Worm (Caenorhabditis elegans) whole organism, mixed stage, embryonic: Measurements from ENCODE around the gene mcd-1.

Experiments used
- M03D4.4 ChIP-seq: sonication (generic microtip); optimal IDR thresholded peaks from 2 replicates; lab custom pipeline; 2017; ENCODE audit warnings: mild to moderate bottlenecking, missing genetic modification characterization, missing compliant biosample characterization
- bed-3 ChIP-seq: fragments of 200-800 bp; sonication (Bioruptor generic); optimal IDR thresholded peaks from 3 replicates; lab custom pipeline; 2018; ENCODE audit warnings: mild to moderate bottlenecking, missing genetic modification characterization, moderate library complexity, missing compliant biosample characterization
- ceh-39 ChIP-seq: fragments of 150-350 bp; optimal IDR thresholded peaks from 2 replicates; lab custom pipeline; 2014; ENCODE audit warnings: missing biosample characterization, missing genetic modification characterization
- ceh-43 ChIP-seq: fragments of 200-800 bp; sonication (Bioruptor generic); optimal IDR thresholded peaks from 2 replicates; lab custom pipeline; 2018; ENCODE audit warnings: mild to moderate bottlenecking, missing genetic modification characterization, moderate library complexity, missing compliant biosample characterization
- ceh-83 ChIP-seq: fragments of 200-800 bp; sonication (Bioruptor generic); optimal IDR thresholded peaks from 2 replicates; lab custom pipeline; 2018; ENCODE audit warnings: mild to moderate bottlenecking, missing genetic modification characterization, missing compliant biosample characterization
- ces-1 ChIP-seq: fragments of 150-350 bp; optimal IDR thresholded peaks from 2 replicates; lab custom pipeline; 2014; ENCODE audit warnings: missing biosample characterization, missing genetic modification reagents, missing genetic modification characterization
- cnd-1 ChIP-seq: fragments of 200-800 bp; sonication (Bioruptor generic); optimal IDR thresholded peaks from 2 replicates; lab custom pipeline; 2018; ENCODE audit warnings: mild to moderate bottlenecking, missing genetic modification characterization, missing compliant biosample characterization
- drap-1 ChIP-seq: fragments of 200-800 bp; sonication (Bioruptor generic); optimal IDR thresholded peaks from 3 replicates; lab custom pipeline; 2018; ENCODE audit warnings: mild to moderate bottlenecking, missing genetic modification characterization, missing compliant biosample characterization
- ham-2 ChIP-seq: fragments of 200-800 bp; sonication (Bioruptor generic); optimal IDR thresholded peaks from 2 replicates; lab custom pipeline; 2018; ENCODE audit warnings: mild to moderate bottlenecking, missing genetic modification characterization, missing compliant biosample characterization
- hlh-1 ChIP-seq: fragments of 150-350 bp; optimal IDR thresholded peaks from 2 replicates; lab custom pipeline; 2014; ENCODE audit warnings: missing biosample characterization, missing genetic modification reagents, missing genetic modification characterization
- lin-13 ChIP-seq: fragments of 150-350 bp; optimal IDR thresholded peaks from 2 replicates; lab custom pipeline; 2014; ENCODE audit warnings: missing biosample characterization, missing genetic modification characterization
- lin-32 ChIP-seq: fragments of 200-800 bp; sonication (Bioruptor generic); optimal IDR thresholded peaks from 2 replicates; lab custom pipeline; 2018; ENCODE audit warnings: mild to moderate bottlenecking, missing genetic modification characterization, missing compliant biosample characterization
- lsy-2 ChIP-seq: fragments of 150-350 bp; optimal IDR thresholded peaks from 2 replicates; lab custom pipeline; 2014; ENCODE audit warnings: missing biosample characterization, missing genetic modification characterization
- mab-5 ChIP-seq: fragments of 150-350 bp; optimal IDR thresholded peaks from 2 replicates; lab custom pipeline; 2014; ENCODE audit warnings: missing biosample characterization, missing genetic modification characterization
- mep-1 ChIP-seq: fragments of 150-350 bp; optimal IDR thresholded peaks from 2 replicates; lab custom pipeline; 2017; ENCODE audit warnings: missing biosample characterization, missing genetic modification reagents, missing genetic modification characterization, inconsistent platforms
- mls-2 ChIP-seq: sonication (generic microtip); optimal IDR thresholded peaks from 2 replicates; lab custom pipeline; 2016; ENCODE audit warnings: mild to moderate bottlenecking, missing genetic modification characterization, moderate library complexity, missing compliant biosample characterization
- nhr-12 ChIP-seq: fragments of 150-350 bp; optimal IDR thresholded peaks from 2 replicates; lab custom pipeline; 2014; ENCODE audit warnings: missing biosample characterization, missing genetic modification characterization
- nhr-2 ChIP-seq: fragments of 150-350 bp; optimal IDR thresholded peaks from 2 replicates; lab custom pipeline; 2014; ENCODE audit warnings: missing biosample characterization, missing genetic modification characterization
- nhr-237 ChIP-seq: fragments of 150-350 bp; optimal IDR thresholded peaks from 2 replicates; lab custom pipeline; 2014; ENCODE audit warnings: missing biosample characterization, missing genetic modification characterization
- nhr-28 ChIP-seq: fragments of 150-350 bp; optimal IDR thresholded peaks from 2 replicates; lab custom pipeline; 2014; ENCODE audit warnings: missing biosample characterization, missing genetic modification characterization
- nhr-76 ChIP-seq: sonication (generic microtip); optimal IDR thresholded peaks from 2 replicates; lab custom pipeline; 2017; ENCODE audit warnings: missing biosample characterization, missing genetic modification characterization
- pha-4 ChIP-seq: fragments of 150-350 bp; optimal IDR thresholded peaks from 2 replicates; lab custom pipeline; 2018; ENCODE audit warnings: missing biosample characterization, missing genetic modification reagents, missing genetic modification characterization
- sem-2 ChIP-seq: fragments of 200-800 bp; sonication (Bioruptor generic); optimal IDR thresholded peaks from 2 replicates; lab custom pipeline; 2018; ENCODE audit warnings: mild to moderate bottlenecking, missing genetic modification characterization, missing compliant biosample characterization
- sptf-1 ChIP-seq: sonication (generic microtip); optimal IDR thresholded peaks from 2 replicates; lab custom pipeline; 2017; ENCODE audit warnings: mild to moderate bottlenecking, missing genetic modification characterization, moderate library complexity, missing compliant biosample characterization
- tbx-8 ChIP-seq: fragments of 200-800 bp; sonication (Bioruptor generic); optimal IDR thresholded peaks from 2 replicates; lab custom pipeline; 2018; ENCODE audit warnings: mild to moderate bottlenecking, missing genetic modification characterization, moderate library complexity, missing compliant biosample characterization
- unc-120 ChIP-seq: sonication (generic microtip); optimal IDR thresholded peaks from 2 replicates; lab custom pipeline; 2017; ENCODE audit warnings: missing genetic modification characterization, missing compliant biosample characterization; ENCODE audit not compliant: poor library complexity, severe bottlenecking
- unc-62 ChIP-seq: fragments of 150-350 bp; optimal IDR thresholded peaks from 2 replicates; lab custom pipeline; 2014; ENCODE audit warnings: missing biosample characterization, missing genetic modification reagents, missing genetic modification characterization
- zip-8 ChIP-seq: fragments of 150-350 bp; optimal IDR thresholded peaks from 2 replicates; lab custom pipeline; 2014; ENCODE audit warnings: missing biosample characterization, missing genetic modification characterization

mcd-1 gene

DNA sequence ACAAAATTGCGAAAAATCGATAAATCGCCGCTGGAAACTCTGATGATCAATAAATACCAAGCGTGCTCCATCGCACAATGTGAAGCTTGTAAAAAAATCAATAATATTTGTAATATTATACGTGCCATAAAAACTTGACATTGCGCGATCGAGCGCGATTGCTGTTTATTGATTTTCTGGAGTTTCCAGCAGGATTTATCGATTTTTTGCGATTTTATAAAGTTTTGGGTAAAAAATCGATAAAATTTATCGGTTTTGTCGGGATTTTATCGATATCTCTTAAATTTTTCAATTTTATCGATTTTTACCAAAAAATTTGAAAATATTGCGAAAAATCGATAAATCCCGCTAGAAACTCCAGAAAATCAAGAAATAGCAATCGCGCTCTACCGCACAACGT is 11.4 kb downstream of the mcd-1 start:
- TF ChIP-seq ham-2 (GFP tag; lab: Kevin White, UChicago) (no peak), lin-32 (no peak)

ce11 chrII:13902014-13902413 is 13.7 kb downstream of the mcd-1 start, which contains the start of gene W02B8.1:
Gene W02B8.1 (minus strand): TSS chrII:13902114.
- TF ChIP-seq mls-2 (tag; lab: Kevin White, UChicago), result no peak
- no peak for TF ChIP-seq nhr-76 (tag; lab: Kevin White, UChicago)

DNA sequence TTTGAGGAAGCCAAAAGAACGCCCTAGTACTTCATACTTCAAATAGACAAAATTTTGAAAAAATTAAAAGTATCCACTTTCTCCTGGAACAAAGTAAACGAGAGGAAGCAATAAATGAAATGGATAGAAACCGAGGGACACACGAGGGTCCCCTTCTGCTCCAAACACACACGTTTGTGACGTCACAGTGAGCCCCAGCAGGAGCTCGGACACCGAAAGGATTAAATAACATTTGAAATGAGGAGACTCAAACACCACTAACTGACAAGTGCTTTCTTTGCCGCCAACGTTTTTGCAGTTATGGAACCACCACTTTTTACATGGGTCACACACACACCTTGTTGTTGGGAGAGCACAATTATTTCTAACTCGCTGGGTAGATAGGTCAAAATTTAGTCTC is 15.1 kb downstream of the mcd-1 start:
- TF ChIP-seq nhr-76 (tag; lab: Kevin White, UChicago) (no peak), zip-8 (tag; lab: Kevin White, UChicago) (peak; percentile 13), unc-120 (tag; lab: Kevin White, UChicago) (peak; percentile 14)

DNA sequence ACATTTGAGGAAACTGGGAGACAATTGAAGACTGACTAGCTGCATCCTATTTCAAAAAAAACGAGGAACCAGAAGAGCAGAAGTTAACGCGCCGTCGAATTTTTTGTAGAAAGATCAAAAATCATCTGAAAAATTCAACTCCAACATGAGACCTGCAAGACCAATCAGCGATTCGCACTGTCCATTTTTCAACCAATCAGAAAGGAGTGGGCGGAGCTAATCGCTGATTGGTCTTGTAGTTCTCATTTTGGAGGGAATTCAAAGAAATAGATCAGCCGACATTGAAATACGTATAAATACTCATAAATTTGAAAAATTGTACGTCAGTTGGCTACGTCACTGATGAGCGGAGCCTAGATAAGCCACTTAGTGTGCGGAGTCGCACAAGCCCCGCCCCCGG is 19.3 kb downstream of the mcd-1 start:
- no peak for TF ChIP-seq unc-62 (GFP tag; lab: Kevin White, UChicago)
- TF ChIP-seq lin-13 (tag; lab: Kevin White, UChicago), result no peak
- TF ChIP-seq nhr-76 (tag; lab: Kevin White, UChicago), result no peak
- no peak for TF ChIP-seq nhr-237
- no peak for TF ChIP-seq ceh-39 (tag; lab: Kevin White, UChicago)
- no peak for TF ChIP-seq nhr-2
- no peak for TF ChIP-seq nhr-28 (tag; lab: Kevin White, UChicago)
- no peak for TF ChIP-seq ceh-43 (GFP tag; lab: Kevin White, UChicago)

ce11 chrII:13908592-13908991 is 20.2 kb downstream of the mcd-1 start, which contains the start of gene citk-1:
Gene citk-1 (plus strand): TSS chrII:13908914.
- TF ChIP-seq pha-4 (tag; lab: Kevin White, UChicago) (peak; percentile 82), ceh-39 (tag; lab: Kevin White, UChicago) (peak; percentile 56), drap-1 (GFP tag; lab: Kevin White, UChicago) (peak; percentile 34), mep-1 (tag; lab: Kevin White, UChicago) (peak; percentile 84), unc-120 (tag; lab: Kevin White, UChicago) (peak; percentile 98), sem-2 (GFP tag; lab: Kevin White, UChicago) (no peak), ham-2 (GFP tag; lab: Kevin White, UChicago) (no peak), M03D4.4 (tag; lab: Kevin White, UChicago) (no peak), bed-3 (GFP tag; lab: Kevin White, UChicago) (no peak), mls-2 (tag; lab: Kevin White, UChicago) (peak; percentile 38), sptf-1 (tag; lab: Kevin White, UChicago) (peak; percentile 23), mab-5 (tag; lab: Kevin White, UChicago) (no peak), lin-13 (tag; lab: Kevin White, UChicago) (peak; percentile 55), hlh-1 (tag; lab: Kevin White, UChicago) (peak; percentile 15)

- TF ChIP-seq lsy-2 (tag; lab: Kevin White, UChicago) (no peak), pha-4 (tag; lab: Kevin White, UChicago) (no peak), zip-8 (tag; lab: Kevin White, UChicago) (no peak), ceh-83 (GFP tag; lab: Kevin White, UChicago) (no peak), lin-32 (no peak), cnd-1 (tag; lab: Kevin White, UChicago) (no peak), lin-13 (tag; lab: Kevin White, UChicago) (no peak), unc-62 (GFP tag; lab: Kevin White, UChicago) (no peak), ces-1 (GFP tag; lab: Kevin White, UChicago) (no peak), nhr-28 (tag; lab: Kevin White, UChicago) (no peak), mep-1 (tag; lab: Kevin White, UChicago) (no peak), ham-2 (GFP tag; lab: Kevin White, UChicago) (no peak), nhr-12 (tag; lab: Kevin White, UChicago) (no peak), tbx-8 (no peak), sptf-1 (tag; lab: Kevin White, UChicago) (no peak), nhr-237 (no peak), ceh-39 (tag; lab: Kevin White, UChicago) (no peak)
Observed at ce11 chrII:13916040-13916439, 27.7 kb downstream of the mcd-1 start, which contains the start of gene mltn-3. Gene mltn-3 (plus strand): TSS chrII:13916340.
